Worm (Caenorhabditis elegans): ENCODE measurements around the gene zfp-2.

- TF ChIP-seq ama-1 (optimal IDR thresholded peaks at IDR 0.05) = no peak
- TF ChIP-seq C04F5.9 (tag; optimal IDR thresholded peaks at IDR 0.05) = no peak
- TF ChIP-seq tbx-2 (tag; optimal IDR thresholded peaks at IDR 0.05) = no peak
- TF ChIP-seq ceh-90 (tag; optimal IDR thresholded peaks at IDR 0.05) = no peak
- no peak for TF ChIP-seq ztf-4 (tag; optimal IDR thresholded peaks at IDR 0.05)
- no peak for TF ChIP-seq nhr-28 (tag; optimal IDR thresholded peaks at IDR 0.05)
- no peak for TF ChIP-seq sup-37 (GFP tag; optimal IDR thresholded peaks at IDR 0.05)
- TF ChIP-seq efl-1 (optimal IDR thresholded peaks at IDR 0.05) = no peak
- TF ChIP-seq efl-1 (GFP tag; optimal IDR thresholded peaks at IDR 0.05 in 1 of 2) = no peak
- TF ChIP-seq ceh-82 (tag; optimal IDR thresholded peaks at IDR 0.05) = no peak
- no peak for TF ChIP-seq pag-3 (tag; optimal IDR thresholded peaks at IDR 0.05; ENCODE audit: borderline replicate concordance, insufficient read depth)
- TF ChIP-seq pqm-1 (tag; optimal IDR thresholded peaks at IDR 0.05) = no peak
Observed at ce11 chrII:9528480-9528879, 29.0 kb upstream of the zfp-2 start, which contains the start of gene sra-2.

Measured in whole organism, L1 larva.